Worm (Caenorhabditis elegans): ENCODE results near the gene C10B5.1.

ce11 chrV:8588079-8588478 lies 7.0 kb downstream of the C10B5.1 start, which contains the start of gene C10B5.3:
- no peak for TF ChIP-seq lin-39 (tag; optimal IDR thresholded peaks at IDR 0.05)
- no peak for TF ChIP-seq fos-1 (tag; optimal IDR thresholded peaks at IDR 0.05)
- TF ChIP-seq nhr-76 (tag; optimal IDR thresholded peaks at IDR 0.05), result no peak
- no peak for TF ChIP-seq nhr-12 (tag; optimal IDR thresholded peaks at IDR 0.05)
- TF ChIP-seq mef-2 (tag; optimal IDR thresholded peaks at IDR 0.05), result no peak
- TF ChIP-seq lsy-2 (tag; optimal IDR thresholded peaks at IDR 0.05), result no peak
- no peak for TF ChIP-seq unc-62 (GFP tag; optimal IDR thresholded peaks at IDR 0.05)
- no peak for TF ChIP-seq ama-1 (optimal IDR thresholded peaks at IDR 0.05)
- TF ChIP-seq unc-130 (tag; optimal IDR thresholded peaks at IDR 0.05), result no peak
- TF ChIP-seq pag-3 (tag; optimal IDR thresholded peaks at IDR 0.05; ENCODE audit: borderline replicate concordance, insufficient read depth), result no peak
- TF ChIP-seq skn-1 (tag; optimal IDR thresholded peaks at IDR 0.05), result no peak
- no peak for TF ChIP-seq alr-1 (tag; optimal IDR thresholded peaks at IDR 0.05; ENCODE audit: borderline replicate concordance)
- no peak for TF ChIP-seq lin-13 (GFP tag; optimal IDR thresholded peaks at IDR 0.05)

All from whole organism, L1 larva.